Worm (Caenorhabditis elegans): ENCODE results near the gene F21D5.5.

- TF ChIP-seq F52B5.7 (tag; optimal IDR thresholded peaks at IDR 0.05) = no peak
- TF ChIP-seq C06A6.2 (GFP tag; conservative IDR thresholded peaks at IDR 0.05) = no peak
- no peak for TF ChIP-seq nfya-1 (tag; optimal IDR thresholded peaks at IDR 0.05; ENCODE audit: borderline replicate concordance, insufficient read depth)
- TF ChIP-seq bed-1 (GFP tag; IDR thresholded peaks at IDR 0.05) = no peak
- TF ChIP-seq unc-62 (GFP tag; optimal IDR thresholded peaks at IDR 0.05) = no peak
- no peak for TF ChIP-seq B0035.1 (tag; optimal IDR thresholded peaks at IDR 0.05)
These were observed 47.7 kb downstream of the F21D5.5 start, which contains the start of the genes hst-1 and ints-6 for ce11 chrIV:8691486-8691885.

Measured in whole organism, young adult.